Fruit fly (Drosophila melanogaster) whole organism: ENCODE measurements around the gene ara.

ENCODE experiments used
- CG8478 ChIP-seq: fragments of >200 bp; optimal IDR thresholded peaks from 2 replicates; lab custom pipeline; 2018; ENCODE audit warnings: inconsistent platforms
- Dll ChIP-seq: fragments of >200 bp; optimal IDR thresholded peaks from 2 replicates; lab custom pipeline; 2017
- EcR ChIP-seq, 2 experiments: fragments of >200 bp; optimal IDR thresholded peaks; 2 replicates each; lab custom pipeline; 2017; ENCODE audit warnings: missing biosample characterization in 2 of 2, missing genetic modification characterization in 2 of 2, missing genetic modification reagents in 2 of 2
- pan ChIP-seq: fragments of >200 bp; optimal IDR thresholded peaks from 2 replicates; lab custom pipeline; 2017
- psq ChIP-seq: fragments of >200 bp; optimal IDR thresholded peaks from 2 replicates; lab custom pipeline; 2017
- usp ChIP-seq: fragments of >200 bp; optimal IDR thresholded peaks from 2 replicates; lab custom pipeline; 2017; ENCODE audit warnings: missing biosample characterization, missing genetic modification characterization, mixed read lengths

Gene ara

DNA sequence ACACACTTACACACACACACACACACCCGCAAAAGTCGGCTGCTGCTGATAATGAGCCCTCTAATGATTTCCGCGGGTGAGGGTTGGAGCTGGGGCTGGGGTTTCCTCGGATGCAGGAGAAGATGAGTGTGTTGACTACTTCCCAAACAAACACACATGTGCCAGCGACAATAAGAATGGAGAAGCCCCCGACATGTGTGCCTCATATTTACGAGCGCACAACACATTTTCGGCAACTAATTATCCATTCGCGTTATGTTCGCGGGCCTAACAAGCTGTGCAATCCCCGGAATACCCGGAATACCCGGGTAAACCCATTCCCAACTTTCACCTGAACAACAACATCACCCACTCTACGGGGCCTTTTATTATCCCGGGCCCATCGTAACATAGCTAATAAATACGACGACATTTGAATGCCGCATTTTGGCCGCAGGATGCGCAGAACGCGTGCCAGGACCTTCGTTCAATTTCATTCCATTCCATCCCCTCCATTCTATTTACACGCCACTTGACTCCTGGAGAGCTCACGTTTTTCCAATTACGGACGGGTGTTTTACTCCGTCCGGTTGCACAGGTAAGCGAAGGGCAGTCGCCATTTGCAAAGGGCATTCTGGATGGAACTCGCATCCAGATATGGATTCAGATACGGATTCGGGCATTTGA, 14.3 kb upstream of the ara start:
- TF ChIP-seq usp (GFP tag; lab: Kevin White, UChicago) (no peak), Dll (lab: Kevin White, UChicago) (no peak), CG8478 (lab: Kevin White, UChicago) (no peak), psq (lab: Kevin White, UChicago) (no peak), EcR (GFP tag; optimal IDR thresholded peaks at IDR 0.05; lab: Kevin White, UChicago) (no peak), pan (lab: Kevin White, UChicago) (no peak)

DNA sequence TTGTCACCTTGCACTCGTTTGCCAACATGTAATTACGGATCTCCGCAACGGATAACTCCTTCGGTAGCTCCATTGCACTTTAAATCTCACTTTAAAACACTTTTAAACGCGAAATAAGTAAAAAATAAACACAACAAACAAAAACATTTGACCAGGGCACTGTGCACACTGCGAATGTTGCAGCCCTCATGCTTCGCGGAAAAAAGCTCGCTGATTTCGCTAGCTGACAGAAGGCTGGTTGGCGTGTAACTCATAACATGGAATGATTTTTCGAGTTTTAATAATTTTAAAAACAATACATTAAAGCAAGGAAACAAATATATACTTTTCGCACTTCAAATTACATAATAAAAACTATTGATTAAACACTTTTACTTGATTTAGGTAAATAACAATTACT, 8.1 kb upstream of the ara start, which contains the start of gene sowah:
sowah (minus strand) TSS at position 177 of the 400 bp plus-strand sequence.
- TF ChIP-seq Dll (lab: Kevin White, UChicago) (no peak), CG8478 (lab: Kevin White, UChicago) (no peak), pan (lab: Kevin White, UChicago) (no peak), usp (GFP tag; lab: Kevin White, UChicago) (no peak), psq (lab: Kevin White, UChicago) (no peak), EcR (GFP tag; optimal IDR thresholded peaks at IDR 0.05; lab: Kevin White, UChicago) (no peak)

DNA sequence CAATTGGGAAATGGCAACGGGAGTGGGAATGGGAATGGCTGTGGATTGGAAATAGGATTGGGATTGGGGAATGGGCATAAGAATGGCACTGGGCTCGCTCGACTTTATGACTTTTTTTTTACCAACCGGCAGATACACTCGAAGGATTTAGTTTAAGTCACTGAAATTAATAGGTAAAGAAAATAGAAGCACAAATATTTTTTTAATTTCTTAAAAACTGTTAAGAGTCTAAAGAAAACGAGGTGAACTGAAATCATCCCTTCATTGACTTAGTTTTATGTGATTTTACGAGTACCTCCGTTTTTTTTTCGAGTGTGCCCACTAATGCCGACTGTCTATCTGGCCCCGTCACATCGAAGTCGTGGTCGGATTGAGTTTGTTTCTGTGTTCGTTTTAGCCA, 5.6 kb upstream of the ara start:
- TF ChIP-seq EcR (GFP tag; optimal IDR thresholded peaks at IDR 0.05; lab: Kevin White, UChicago) (no peak), CG8478 (lab: Kevin White, UChicago) (no peak), usp (GFP tag; lab: Kevin White, UChicago) (no peak)

DNA sequence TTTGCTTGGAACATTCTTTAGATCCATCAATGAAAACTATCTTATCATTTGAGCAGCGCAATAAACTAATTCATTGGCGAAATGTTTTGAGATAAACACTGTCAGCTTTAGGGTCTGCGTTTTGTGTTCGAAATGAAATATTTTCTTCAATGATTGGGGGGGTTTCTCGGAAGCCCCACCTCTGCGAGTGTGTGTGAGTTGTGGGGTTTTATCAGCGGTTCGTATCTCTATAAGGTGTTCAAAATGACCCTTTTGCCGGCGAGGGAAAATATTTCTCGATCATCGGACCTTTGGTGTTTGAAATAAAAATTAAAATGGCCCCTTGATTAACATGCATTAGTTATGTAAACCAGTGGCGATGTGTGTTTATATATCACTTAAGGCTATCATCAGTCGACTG, 4.5 kb downstream of the ara start:
- TF ChIP-seq Dll (lab: Kevin White, UChicago) (no peak), usp (GFP tag; lab: Kevin White, UChicago) (no peak), psq (lab: Kevin White, UChicago) (no peak), CG8478 (lab: Kevin White, UChicago) (no peak), EcR (GFP tag; optimal IDR thresholded peaks at IDR 0.05; lab: Kevin White, UChicago) (no peak), pan (lab: Kevin White, UChicago) (no peak)

DNA sequence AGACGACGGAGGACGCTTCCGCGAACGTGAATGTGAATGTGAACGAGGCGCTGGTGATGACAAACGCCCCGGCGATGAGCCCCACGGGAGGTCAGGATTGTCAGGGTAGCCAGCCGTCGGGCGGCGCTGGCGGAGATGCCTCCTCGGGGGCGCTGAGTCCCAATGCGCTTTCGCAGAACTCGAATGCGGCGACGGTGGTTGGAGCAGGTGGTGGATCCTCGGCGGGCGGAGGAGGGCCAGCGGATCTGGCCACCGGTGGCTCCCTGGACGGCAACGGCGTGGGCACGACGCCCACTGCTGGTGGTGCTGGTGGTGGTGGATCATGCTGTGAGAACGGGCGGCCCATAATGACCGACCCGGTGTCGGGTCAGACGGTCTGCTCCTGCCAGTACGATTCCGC, 5.3 kb downstream of the ara start:
- no peak for TF ChIP-seq pan (lab: Kevin White, UChicago)
- no peak for TF ChIP-seq Dll (lab: Kevin White, UChicago)
- TF ChIP-seq usp (GFP tag; lab: Kevin White, UChicago), result no peak
- no peak for TF ChIP-seq EcR (GFP tag; optimal IDR thresholded peaks at IDR 0.05; lab: Kevin White, UChicago)
- TF ChIP-seq CG8478 (lab: Kevin White, UChicago), result no peak
- no peak for TF ChIP-seq psq (lab: Kevin White, UChicago)

DNA sequence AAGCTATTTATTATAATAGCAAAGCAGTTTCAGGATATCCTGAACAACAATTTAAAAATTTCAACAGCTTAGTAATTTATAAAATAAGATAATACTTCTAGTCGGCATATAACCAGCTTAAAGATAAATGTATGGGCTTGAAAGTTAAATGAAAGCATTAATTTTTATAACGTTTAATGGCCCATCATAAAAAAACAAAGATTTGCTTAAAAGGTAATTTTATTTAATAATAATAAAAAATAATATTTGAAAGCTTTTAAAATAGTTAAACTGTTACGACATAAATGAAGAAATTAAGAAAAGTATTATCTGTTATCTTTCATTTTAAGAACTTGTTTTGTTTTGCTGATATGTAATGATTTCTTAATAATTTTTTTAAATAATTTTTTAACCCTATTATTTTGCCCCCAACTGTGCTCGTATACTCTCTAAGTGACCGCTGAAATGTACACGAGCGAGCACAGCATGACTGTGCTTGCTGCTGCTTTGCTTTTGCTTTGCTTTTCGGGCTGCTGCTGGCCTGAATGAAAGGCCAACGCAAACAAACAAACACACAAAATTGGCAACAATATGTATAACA, 6.8 kb downstream of the ara start:
- no peak for TF ChIP-seq Dll (lab: Kevin White, UChicago)
- TF ChIP-seq psq (lab: Kevin White, UChicago), result no peak
- no peak for TF ChIP-seq pan (lab: Kevin White, UChicago)
- no peak for TF ChIP-seq EcR (GFP tag; optimal IDR thresholded peaks at IDR 0.05; lab: Kevin White, UChicago)
- TF ChIP-seq usp (GFP tag; lab: Kevin White, UChicago), result no peak
- TF ChIP-seq CG8478 (lab: Kevin White, UChicago), result no peak

DNA sequence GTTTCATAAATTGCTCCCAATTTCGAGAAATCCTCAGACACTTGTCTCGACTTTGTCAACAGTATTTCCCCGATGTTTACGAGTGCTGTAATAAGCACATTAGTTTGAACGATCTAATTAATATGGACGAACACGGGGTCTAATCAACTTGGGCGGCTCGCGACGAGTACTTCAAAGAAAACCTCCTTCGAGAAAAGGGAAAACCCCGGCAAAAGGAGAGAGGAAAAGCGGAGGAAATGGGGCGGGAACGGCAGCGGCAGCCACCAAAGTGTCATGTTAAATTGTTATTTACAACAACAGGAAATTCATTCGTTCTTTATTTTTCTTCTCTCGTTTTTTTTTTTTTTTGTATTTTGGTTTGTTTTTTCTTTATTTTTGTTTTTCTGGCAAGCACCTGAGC, 7.8 kb downstream of the ara start:
- TF ChIP-seq psq (lab: Kevin White, UChicago) (no peak), usp (GFP tag; lab: Kevin White, UChicago) (no peak), CG8478 (lab: Kevin White, UChicago) (no peak), EcR (GFP tag; optimal IDR thresholded peaks at IDR 0.05; lab: Kevin White, UChicago) (no peak), Dll (lab: Kevin White, UChicago) (no peak), pan (lab: Kevin White, UChicago) (no peak)

DNA sequence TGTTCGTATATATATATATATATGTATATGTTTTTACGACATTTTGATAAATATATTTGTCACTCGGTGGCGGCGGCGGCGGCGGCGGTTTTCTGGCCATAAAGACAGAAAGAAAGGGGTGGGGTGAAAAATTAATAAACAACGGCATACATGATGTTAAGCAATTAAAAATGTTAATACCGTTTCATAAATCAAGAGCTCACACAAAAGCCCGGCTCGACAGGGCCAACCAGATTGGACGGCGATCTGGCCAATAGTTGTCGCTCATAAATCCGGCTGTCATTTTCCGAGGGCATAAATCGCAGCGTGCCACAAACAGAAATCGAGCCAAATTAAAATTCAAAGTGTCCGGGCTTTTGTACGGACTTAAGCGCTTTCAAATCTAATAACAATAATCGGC, 8.4 kb downstream of the ara start:
- no peak for TF ChIP-seq CG8478 (lab: Kevin White, UChicago)
- no peak for TF ChIP-seq Dll (lab: Kevin White, UChicago)
- no peak for TF ChIP-seq usp (GFP tag; lab: Kevin White, UChicago)
- TF ChIP-seq psq (lab: Kevin White, UChicago), result no peak
- TF ChIP-seq EcR (GFP tag; optimal IDR thresholded peaks at IDR 0.05; lab: Kevin White, UChicago), result no peak
- no peak for TF ChIP-seq pan (lab: Kevin White, UChicago)

DNA sequence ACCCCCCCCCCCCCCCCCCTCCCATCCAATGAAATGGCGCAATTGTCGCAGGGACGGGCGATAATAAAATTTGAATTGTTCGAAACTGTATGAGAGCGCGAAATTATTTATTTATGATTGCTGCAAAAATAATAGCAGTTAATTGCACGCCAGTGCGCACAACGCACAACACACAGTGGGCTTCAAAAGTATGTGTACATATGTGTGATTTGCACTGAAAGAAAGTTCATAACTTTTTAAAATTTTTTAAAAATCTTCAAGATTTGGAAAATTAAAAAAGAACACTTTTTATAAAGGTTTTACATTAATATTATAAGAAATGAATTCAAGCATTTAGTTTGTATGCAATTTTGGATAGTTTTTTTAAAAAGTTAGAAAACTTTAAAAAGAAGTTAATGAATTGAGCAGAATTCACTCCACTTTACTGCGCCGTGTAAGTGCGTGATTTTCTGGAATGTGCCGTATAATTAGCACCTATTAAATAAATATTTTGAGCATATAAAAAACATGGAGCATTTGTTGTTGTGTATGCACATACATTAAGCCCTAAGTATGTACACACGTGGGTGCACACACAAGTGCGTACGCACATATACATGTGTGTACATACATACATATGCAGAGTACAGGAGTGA, 9.6 kb downstream of the ara start:
- TF ChIP-seq EcR (GFP tag; optimal IDR thresholded peaks at IDR 0.05; lab: Kevin White, UChicago), result no peak
- no peak for TF ChIP-seq pan (lab: Kevin White, UChicago)
- TF ChIP-seq usp (GFP tag; lab: Kevin White, UChicago), result no peak
- TF ChIP-seq CG8478 (lab: Kevin White, UChicago), result no peak
- no peak for TF ChIP-seq psq (lab: Kevin White, UChicago)
- no peak for TF ChIP-seq Dll (lab: Kevin White, UChicago)

DNA sequence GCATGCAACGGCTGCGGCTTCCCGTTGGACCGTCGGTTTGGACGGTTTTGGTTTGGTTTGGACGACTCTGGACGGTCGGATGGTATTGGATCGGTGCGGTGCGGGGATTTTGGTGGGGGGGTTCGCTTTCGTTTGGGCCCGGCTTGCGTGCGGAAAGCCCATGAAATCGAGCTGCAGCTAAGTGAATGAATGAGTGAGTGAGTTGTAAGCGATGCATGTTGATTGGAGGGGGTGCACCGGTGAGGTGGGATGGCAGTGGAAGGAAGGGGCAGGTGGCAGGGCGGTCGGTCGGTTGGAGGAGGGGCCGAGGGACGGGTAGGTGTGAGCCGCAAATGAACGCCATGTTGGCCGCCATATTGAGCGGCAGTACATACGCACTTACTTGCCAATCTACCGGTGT, 10.2 kb downstream of the ara start:
- TF ChIP-seq Dll (lab: Kevin White, UChicago), result no peak
- no peak for TF ChIP-seq psq (lab: Kevin White, UChicago)
- TF ChIP-seq CG8478 (lab: Kevin White, UChicago), result no peak
- TF ChIP-seq pan (lab: Kevin White, UChicago), result no peak
- no peak for TF ChIP-seq EcR (GFP tag; optimal IDR thresholded peaks at IDR 0.05; lab: Kevin White, UChicago)
- no peak for TF ChIP-seq usp (GFP tag; lab: Kevin White, UChicago)

DNA sequence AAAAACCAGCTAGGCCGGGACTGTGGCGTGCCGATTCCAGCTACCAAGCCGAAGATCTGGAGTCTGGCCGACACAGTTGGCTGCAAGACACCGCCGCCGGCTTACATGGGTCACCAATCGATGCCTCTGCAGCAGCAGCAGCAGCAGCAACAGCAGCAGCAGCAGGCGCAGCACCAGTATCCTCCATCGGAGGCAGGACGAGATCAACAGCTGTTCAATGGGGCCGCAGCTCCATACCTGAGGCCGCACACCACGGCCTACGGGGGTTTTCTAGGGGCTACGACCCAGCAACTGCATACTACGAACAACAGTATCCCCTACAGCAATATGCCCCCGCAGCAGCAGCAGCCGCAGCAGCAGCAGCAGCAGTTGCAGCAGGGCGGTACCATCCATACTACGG, 14.4 kb downstream of the ara start:
- TF ChIP-seq CG8478 (lab: Kevin White, UChicago), result no peak
- no peak for TF ChIP-seq EcR (GFP tag; optimal IDR thresholded peaks at IDR 0.05; lab: Kevin White, UChicago)
- TF ChIP-seq Dll (lab: Kevin White, UChicago), result no peak
- no peak for TF ChIP-seq usp (GFP tag; lab: Kevin White, UChicago)
